Worm (Caenorhabditis elegans): ENCODE results near the gene try-13.

The try-13 gene

ce11 chrV:7465509-7465908 is 25.6 kb downstream of the try-13 start, which contains the start of gene F25E5.1:
F25E5.1 (plus strand) TSS chrV:7465884.
- TF ChIP-seq lin-11 (tag; optimal IDR thresholded peaks at IDR 0.05) (peak; percentile 36), nhr-12 (tag; optimal IDR thresholded peaks at IDR 0.05) (no peak), snpc-4 (tag; optimal IDR thresholded peaks at IDR 0.05) (no peak), mbf-1 (tag; optimal IDR thresholded peaks at IDR 0.05) (no peak), lin-39 (tag; optimal IDR thresholded peaks at IDR 0.05) (no peak), ceh-82 (tag; optimal IDR thresholded peaks at IDR 0.05) (no peak), fos-1 (tag; optimal IDR thresholded peaks at IDR 0.05) (peak; percentile 55), unc-62 (GFP tag; optimal IDR thresholded peaks at IDR 0.05) (no peak), nhr-10 (tag; optimal IDR thresholded peaks at IDR 0.05) (no peak), ceh-16 (tag; optimal IDR thresholded peaks at IDR 0.05) (no peak), lsy-2 (tag; optimal IDR thresholded peaks at IDR 0.05) (peak in 1 of 2 experiments; percentile 2), nhr-6 (tag; optimal IDR thresholded peaks at IDR 0.05) (no peak), nhr-129 (tag; optimal IDR thresholded peaks at IDR 0.05) (no peak), nhr-25 (tag; optimal IDR thresholded peaks at IDR 0.05) (no peak), ztf-1 (GFP tag; conservative IDR thresholded peaks at IDR 0.05) (no peak), lin-13 (GFP tag; optimal IDR thresholded peaks at IDR 0.05) (peak; percentile 53), mdl-1 (tag; optimal IDR thresholded peaks at IDR 0.05) (peak in 1 of 2 experiments; percentile 57), F13H6.1 (tag; optimal IDR thresholded peaks at IDR 0.05) (peak; percentile 78), elt-1 (tag; optimal IDR thresholded peaks at IDR 0.05) (no peak), sem-4 (tag; optimal IDR thresholded peaks at IDR 0.05) (no peak), gmeb-1 (tag; optimal IDR thresholded peaks at IDR 0.05) (peak; percentile 56), C34F6.9 (tag; optimal IDR thresholded peaks at IDR 0.05) (peak; percentile 87), ztf-11 (tag; optimal IDR thresholded peaks at IDR 0.05) (no peak), aly-2 (tag; optimal IDR thresholded peaks at IDR 0.05) (no peak), crh-2 (tag; optimal IDR thresholded peaks at IDR 0.05) (peak; percentile 75), mab-5 (tag; optimal IDR thresholded peaks at IDR 0.05) (peak; percentile 56), ZK546.5 (tag; optimal IDR thresholded peaks at IDR 0.05) (no peak), peb-1 (tag; optimal IDR thresholded peaks at IDR 0.05) (no peak), zag-1 (tag; optimal IDR thresholded peaks at IDR 0.05) (peak; percentile 13), sma-9 (GFP tag; optimal IDR thresholded peaks at IDR 0.05) (no peak), sma-9 (tag; optimal IDR thresholded peaks at IDR 0.05) (no peak), nhr-23 (tag; optimal IDR thresholded peaks at IDR 0.05) (no peak), Y55F3AM.14 (GFP tag; optimal IDR thresholded peaks at IDR 0.05) (no peak)

ce11 chrV:7472815-7473214 is 32.9 kb downstream of the try-13 start, which contains the start of gene str-28:
str-28 (minus strand) TSS chrV:7472915.
- TF ChIP-seq sem-4 (tag; optimal IDR thresholded peaks at IDR 0.05), result no peak
- TF ChIP-seq ceh-82 (tag; optimal IDR thresholded peaks at IDR 0.05), result no peak
- no peak for TF ChIP-seq nhr-237 (tag; optimal IDR thresholded peaks at IDR 0.05)
- no peak for TF ChIP-seq aly-2 (tag; optimal IDR thresholded peaks at IDR 0.05)
- no peak for TF ChIP-seq ama-1 (optimal IDR thresholded peaks at IDR 0.05)
- no peak for TF ChIP-seq nhr-25 (tag; optimal IDR thresholded peaks at IDR 0.05)
- no peak for TF ChIP-seq lsy-2 (tag; optimal IDR thresholded peaks at IDR 0.05)
- TF ChIP-seq peb-1 (tag; optimal IDR thresholded peaks at IDR 0.05), result no peak
- TF ChIP-seq ztf-4 (tag; optimal IDR thresholded peaks at IDR 0.05), result no peak

- TF ChIP-seq aly-2 (tag; optimal IDR thresholded peaks at IDR 0.05), result no peak
- no peak for TF ChIP-seq alr-1 (tag; optimal IDR thresholded peaks at IDR 0.05)
- TF ChIP-seq mab-5 (tag; optimal IDR thresholded peaks at IDR 0.05), result no peak
- TF ChIP-seq lin-13 (GFP tag; optimal IDR thresholded peaks at IDR 0.05), result no peak
- no peak for TF ChIP-seq ceh-82 (tag; optimal IDR thresholded peaks at IDR 0.05)
- TF ChIP-seq nhr-129 (tag; optimal IDR thresholded peaks at IDR 0.05), result no peak
- TF ChIP-seq unc-55 (GFP tag; optimal IDR thresholded peaks at IDR 0.05), result no peak
- no peak for TF ChIP-seq egl-27 (tag; optimal IDR thresholded peaks at IDR 0.05)
- TF ChIP-seq ama-1 (optimal IDR thresholded peaks at IDR 0.05), result no peak
- TF ChIP-seq ztf-11 (tag; optimal IDR thresholded peaks at IDR 0.05), result no peak
- no peak for TF ChIP-seq dmd-4 (tag; optimal IDR thresholded peaks at IDR 0.05)
These were observed 36.9 kb downstream of the try-13 start, which contains the start of gene srh-125 for ce11 chrV:7476766-7477165. srh-125 (minus strand) TSS chrV:7476866.

ce11 chrV:7478404-7478803 is 38.5 kb downstream of the try-13 start, which contains the start of gene str-190:
str-190 (minus strand) TSS chrV:7478504.
- TF ChIP-seq blmp-1 (tag; optimal IDR thresholded peaks at IDR 0.05; ENCODE audit: insufficient read depth) (no peak), unc-55 (GFP tag; optimal IDR thresholded peaks at IDR 0.05) (no peak), nhr-10 (tag; optimal IDR thresholded peaks at IDR 0.05) (no peak), F13H6.1 (tag; optimal IDR thresholded peaks at IDR 0.05) (no peak), skn-1 (tag; optimal IDR thresholded peaks at IDR 0.05) (no peak), unc-39 (tag; optimal IDR thresholded peaks at IDR 0.05) (no peak), nhr-12 (tag; optimal IDR thresholded peaks at IDR 0.05) (no peak), ceh-82 (tag; optimal IDR thresholded peaks at IDR 0.05) (no peak), crh-2 (tag; optimal IDR thresholded peaks at IDR 0.05) (no peak), gmeb-1 (tag; optimal IDR thresholded peaks at IDR 0.05) (no peak)

Data from whole organism, L2 larva.